Worm (Caenorhabditis elegans): ENCODE measurements around the gene F55A11.7.

Gene F55A11.7

ce11 chrV:11819451-11819850 lies 32.2 kb upstream of the F55A11.7 start:
- no peak for TF ChIP-seq ztf-4 (tag; optimal IDR thresholded peaks at IDR 0.05)
- TF ChIP-seq mab-5 (tag; optimal IDR thresholded peaks at IDR 0.05), result no peak
- TF ChIP-seq mbf-1 (tag; optimal IDR thresholded peaks at IDR 0.05), result no peak
- TF ChIP-seq nhr-11 (tag; optimal IDR thresholded peaks at IDR 0.05), result no peak
- TF ChIP-seq unc-39 (tag; optimal IDR thresholded peaks at IDR 0.05), result no peak

ce11 chrV:11818786-11819185 lies 31.5 kb upstream of the F55A11.7 start:
- no peak for TF ChIP-seq unc-62 (GFP tag; optimal IDR thresholded peaks at IDR 0.05)
- no peak for TF ChIP-seq lin-39 (tag; optimal IDR thresholded peaks at IDR 0.05)
- no peak for TF ChIP-seq unc-55 (GFP tag; optimal IDR thresholded peaks at IDR 0.05)
- no peak for TF ChIP-seq elt-1 (tag; optimal IDR thresholded peaks at IDR 0.05)
- TF ChIP-seq nhr-25 (tag; optimal IDR thresholded peaks at IDR 0.05), result no peak

ce11 chrV:11818064-11818463 lies 30.8 kb upstream of the F55A11.7 start:
- TF ChIP-seq blmp-1 (tag; optimal IDR thresholded peaks at IDR 0.05; ENCODE audit: insufficient read depth), result no peak
- TF ChIP-seq nhr-23 (tag; optimal IDR thresholded peaks at IDR 0.05), result no peak
- TF ChIP-seq peb-1 (tag; optimal IDR thresholded peaks at IDR 0.05), result no peak
- TF ChIP-seq mdl-1 (tag; optimal IDR thresholded peaks at IDR 0.05), result no peak
- TF ChIP-seq nhr-6 (tag; optimal IDR thresholded peaks at IDR 0.05), result no peak
- TF ChIP-seq aly-2 (tag; optimal IDR thresholded peaks at IDR 0.05), result no peak
- TF ChIP-seq lin-11 (tag; optimal IDR thresholded peaks at IDR 0.05), result no peak
- TF ChIP-seq ztf-1 (GFP tag; conservative IDR thresholded peaks at IDR 0.05), result no peak
- no peak for TF ChIP-seq gmeb-1 (tag; optimal IDR thresholded peaks at IDR 0.05)
- TF ChIP-seq zag-1 (tag; optimal IDR thresholded peaks at IDR 0.05), result no peak
- TF ChIP-seq sma-9 (GFP tag; optimal IDR thresholded peaks at IDR 0.05), result no peak
- TF ChIP-seq sma-9 (tag; optimal IDR thresholded peaks at IDR 0.05), result no peak
- no peak for TF ChIP-seq ZK546.5 (tag; optimal IDR thresholded peaks at IDR 0.05)

- peak in 1 of 2 experiments; percentile 16 for TF ChIP-seq lsy-2 (tag; optimal IDR thresholded peaks at IDR 0.05)
- no peak for TF ChIP-seq skn-1 (tag; optimal IDR thresholded peaks at IDR 0.05)
- TF ChIP-seq nhr-25 (tag; optimal IDR thresholded peaks at IDR 0.05), result peak; percentile 44
- peak; percentile 36 for TF ChIP-seq ztf-4 (tag; optimal IDR thresholded peaks at IDR 0.05)
- TF ChIP-seq nhr-21 (tag; optimal IDR thresholded peaks at IDR 0.05), result peak; percentile 27
- TF ChIP-seq ama-1 (optimal IDR thresholded peaks at IDR 0.05), result peak; percentile 1
- TF ChIP-seq nhr-237 (tag; optimal IDR thresholded peaks at IDR 0.05), result no peak
- no peak for TF ChIP-seq F13H6.1 (tag; optimal IDR thresholded peaks at IDR 0.05)
These were observed 30.1 kb upstream of the F55A11.7 start for ce11 chrV:11817263-11817726.

ce11 chrV:11815566-11815965 lies 28.3 kb upstream of the F55A11.7 start:
- TF ChIP-seq sem-4 (tag; optimal IDR thresholded peaks at IDR 0.05) (no peak), snpc-4 (tag; optimal IDR thresholded peaks at IDR 0.05) (no peak), ztf-4 (tag; optimal IDR thresholded peaks at IDR 0.05) (no peak), elt-1 (tag; optimal IDR thresholded peaks at IDR 0.05) (no peak), sma-9 (GFP tag; optimal IDR thresholded peaks at IDR 0.05) (no peak), sma-9 (tag; optimal IDR thresholded peaks at IDR 0.05) (no peak)

- no peak for TF ChIP-seq R02D3.7 (tag; optimal IDR thresholded peaks at IDR 0.05)
- no peak for TF ChIP-seq elt-3 (tag; optimal IDR thresholded peaks at IDR 0.05)
- no peak for TF ChIP-seq nhr-237 (tag; optimal IDR thresholded peaks at IDR 0.05)
- no peak for TF ChIP-seq mdl-1 (tag; optimal IDR thresholded peaks at IDR 0.05)
- no peak for TF ChIP-seq lin-39 (tag; optimal IDR thresholded peaks at IDR 0.05)
- TF ChIP-seq ztf-1 (GFP tag; conservative IDR thresholded peaks at IDR 0.05), result no peak
These were observed 24.7 kb upstream of the F55A11.7 start, which contains the start of gene D2023.3 for ce11 chrV:11811921-11812320. Gene D2023.3 (minus strand): TSS chrV:11812021.

ce11 chrV:11809935-11810334 lies 22.7 kb upstream of the F55A11.7 start:
- no peak for TF ChIP-seq sma-9 (GFP tag; optimal IDR thresholded peaks at IDR 0.05)
- TF ChIP-seq sma-9 (tag; optimal IDR thresholded peaks at IDR 0.05), result no peak
- TF ChIP-seq Y55F3AM.14 (GFP tag; optimal IDR thresholded peaks at IDR 0.05), result no peak
- TF ChIP-seq elt-1 (tag; optimal IDR thresholded peaks at IDR 0.05), result no peak
- no peak for TF ChIP-seq peb-1 (tag; optimal IDR thresholded peaks at IDR 0.05)
- TF ChIP-seq ztf-11 (tag; optimal IDR thresholded peaks at IDR 0.05), result no peak
- TF ChIP-seq mdl-1 (tag; optimal IDR thresholded peaks at IDR 0.05), result no peak
- TF ChIP-seq lsy-2 (tag; optimal IDR thresholded peaks at IDR 0.05), result no peak
- TF ChIP-seq egl-27 (tag; optimal IDR thresholded peaks at IDR 0.05), result no peak
- peak; percentile 18 for TF ChIP-seq crh-2 (tag; optimal IDR thresholded peaks at IDR 0.05)
- no peak for TF ChIP-seq sma-3 (GFP tag; optimal IDR thresholded peaks at IDR 0.05)
- TF ChIP-seq unc-55 (GFP tag; optimal IDR thresholded peaks at IDR 0.05), result no peak
- TF ChIP-seq ceh-82 (tag; optimal IDR thresholded peaks at IDR 0.05), result no peak
- peak; percentile 3 for TF ChIP-seq C34F6.9 (tag; optimal IDR thresholded peaks at IDR 0.05)

Data from whole organism, L2 larva.